Fruit fly (Drosophila melanogaster): ENCODE measurements around the gene Nsun2.

DNA sequence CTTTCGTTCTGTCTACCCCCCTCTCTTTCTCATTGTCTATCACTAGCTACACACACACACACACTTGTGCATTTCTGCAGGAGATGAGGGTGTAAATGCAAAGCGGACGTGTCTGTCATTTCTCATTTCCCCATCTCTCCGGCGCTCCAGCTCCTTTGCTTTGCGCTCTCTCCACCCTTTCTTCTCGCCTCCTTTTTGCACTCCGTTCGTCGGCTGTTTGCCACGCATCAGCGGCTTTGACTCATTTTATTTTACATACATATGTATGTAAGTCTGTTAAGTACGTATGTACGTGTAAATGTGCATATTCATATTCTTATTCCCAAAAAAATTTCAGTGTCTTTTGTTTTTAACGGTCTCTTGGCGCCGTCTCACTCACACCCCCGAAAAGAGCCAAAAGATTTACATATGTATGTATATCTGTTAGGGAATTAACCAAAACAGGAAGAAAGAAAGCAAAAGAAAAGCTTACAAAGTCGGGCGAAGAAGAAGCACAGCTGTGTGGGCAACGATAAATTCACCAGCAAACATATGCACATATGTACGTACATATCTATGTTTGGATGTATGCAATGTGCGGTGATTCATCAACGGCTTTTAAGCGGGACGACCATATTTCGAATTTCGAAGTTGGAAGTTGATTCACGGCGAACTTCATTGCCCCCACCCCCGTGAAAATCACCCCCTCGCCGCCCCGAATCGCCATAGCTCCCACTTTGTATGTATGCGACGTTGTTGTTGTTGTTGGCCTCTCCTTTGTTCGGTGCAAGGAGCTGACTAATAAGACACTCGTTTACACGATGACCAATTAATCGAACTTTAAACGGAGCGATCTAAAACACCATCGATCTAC lies 6.0 kb downstream of the Nsun2 start:
- no peak for TF ChIP-seq Sox102F (GFP tag; optimal IDR thresholded peaks at IDR 0.05)
- no peak for TF ChIP-seq cyc (GFP tag; optimal IDR thresholded peaks at IDR 0.05)
- no peak for TF ChIP-seq CG11294 (GFP tag; IDR thresholded peaks at IDR 0.05)
